Worm (Caenorhabditis elegans) whole organism, early embryonic: ENCODE data around the gene M03C11.6.

Source experiments
- B0310.2 ChIP-seq: sonication (generic microtip); optimal IDR thresholded peaks from 2 replicates; lab custom pipeline; 2016; ENCODE audit warnings: mild to moderate bottlenecking, missing genetic modification characterization, missing compliant biosample characterization
- F13C5.2 ChIP-seq: sonication (generic microtip); optimal IDR thresholded peaks from 2 replicates; lab custom pipeline; 2017; ENCODE audit warnings: mild to moderate bottlenecking, missing genetic modification characterization, inconsistent platforms, missing compliant biosample characterization
- aly-1 ChIP-seq: sonication (generic microtip); optimal IDR thresholded peaks from 2 replicates; lab custom pipeline; 2016; ENCODE audit warnings: missing genetic modification characterization, missing compliant biosample characterization
- ama-1 ChIP-seq: fragments of 150-350 bp; optimal IDR thresholded peaks from 2 replicates; lab custom pipeline; 2014
- ceh-13 ChIP-seq: fragments of 200-800 bp; sonication (Bioruptor generic); optimal IDR thresholded peaks from 2 replicates; lab custom pipeline; 2018; ENCODE audit warnings: mild to moderate bottlenecking, missing genetic modification characterization, missing compliant biosample characterization
- ceh-36 ChIP-seq: sonication (generic microtip); optimal IDR thresholded peaks from 2 replicates; lab custom pipeline; 2016; ENCODE audit warnings: missing genetic modification characterization, inconsistent platforms, missing compliant biosample characterization
- ets-7 ChIP-seq: sonication (generic microtip); optimal IDR thresholded peaks from 2 replicates; lab custom pipeline; 2016; ENCODE audit warnings: missing genotype, missing genetic modification characterization, missing compliant biosample characterization
- flt-1 ChIP-seq: fragments of 200-800 bp; sonication (Bioruptor generic); IDR thresholded peaks from 2 replicates; pipeline ENCODE4 v1.3.6; 2022; ENCODE audit warnings: missing genetic modification characterization, missing compliant biosample characterization
- hmbx-1 ChIP-seq: sonication (generic microtip); optimal IDR thresholded peaks from 2 replicates; lab custom pipeline; 2016; ENCODE audit warnings: mild to moderate bottlenecking, missing genetic modification characterization, missing compliant biosample characterization
- hmg-4 ChIP-seq: fragments of 200-800 bp; sonication (Bioruptor generic); optimal IDR thresholded peaks from 2 replicates; lab custom pipeline; 2018; ENCODE audit warnings: mild to moderate bottlenecking, missing genetic modification characterization, missing compliant biosample characterization
- hnd-1 ChIP-seq: sonication (generic microtip); optimal IDR thresholded peaks from 2 replicates; lab custom pipeline; 2016; ENCODE audit warnings: missing genetic modification characterization, missing compliant biosample characterization
- pes-1 ChIP-seq: fragments of 200-800 bp; sonication (Bioruptor generic); IDR thresholded peaks from 2 replicates; pipeline ENCODE4 v1.3.6; 2022; ENCODE audit warnings: missing genetic modification reagents, missing genetic modification characterization, missing compliant biosample characterization
- scrt-1 ChIP-seq: fragments of 200-800 bp; sonication (Bioruptor generic); IDR thresholded peaks from 2 replicates; pipeline ENCODE4 v1.3.6; 2022; ENCODE audit warnings: missing genetic modification characterization, missing compliant biosample characterization
- sea-1 ChIP-seq: fragments of 200-800 bp; sonication (Bioruptor generic); conservative IDR thresholded peaks from 2 replicates; pipeline ENCODE4 v1.3.6; 2022; ENCODE audit warnings: missing genetic modification characterization, missing compliant biosample characterization
- tbx-11 ChIP-seq: fragments of 200-800 bp; sonication (Bioruptor generic); IDR thresholded peaks from 2 replicates; pipeline ENCODE4 v1.3.6; 2022; ENCODE audit warnings: missing genetic modification characterization, missing compliant biosample characterization
- tbx-37 ChIP-seq: fragments of 200-800 bp; sonication (Bioruptor generic); conservative IDR thresholded peaks from 2 replicates; pipeline ENCODE4 v1.3.6; 2022; ENCODE audit warnings: missing genetic modification reagents, missing genetic modification characterization, missing compliant biosample characterization
- tra-4 ChIP-seq: sonication (generic microtip); optimal IDR thresholded peaks from 2 replicates; lab custom pipeline; 2017; ENCODE audit warnings: missing genetic modification characterization, missing compliant biosample characterization

Gene M03C11.6

ce11 chrIII:10398919-10399318, 24.9 kb downstream of the M03C11.6 start:
- TF ChIP-seq pes-1 (GFP tag; lab: Robert Waterston, UW) (no peak), ceh-36 (tag; lab: Kevin White, UChicago) (no peak), hmg-4 (GFP tag; lab: Kevin White, UChicago) (no peak)

ce11 chrIII:10396891-10397502, 26.8 kb downstream of the M03C11.6 start:
- no peak for TF ChIP-seq ceh-36 (tag; lab: Kevin White, UChicago)
- no peak for TF ChIP-seq hnd-1 (tag; lab: Kevin White, UChicago)
- no peak for TF ChIP-seq pes-1 (GFP tag; lab: Robert Waterston, UW)
- no peak for TF ChIP-seq hmg-4 (GFP tag; lab: Kevin White, UChicago)
- TF ChIP-seq aly-1: no peak
- no peak for TF ChIP-seq F13C5.2 (tag; lab: Kevin White, UChicago)
- TF ChIP-seq ceh-13 (GFP tag; lab: Kevin White, UChicago): no peak
- no peak for TF ChIP-seq ets-7
- no peak for TF ChIP-seq tbx-11 (GFP tag; lab: Robert Waterston, UW)
- no peak for TF ChIP-seq tbx-37 (GFP tag; lab: Robert Waterston, UW)
- no peak for TF ChIP-seq tra-4 (tag; lab: Kevin White, UChicago)
- no peak for TF ChIP-seq hmbx-1 (tag; lab: Kevin White, UChicago)
- no peak for TF ChIP-seq flt-1 (GFP tag; lab: Robert Waterston, UW)
- TF ChIP-seq sea-1 (GFP tag; lab: Robert Waterston, UW): no peak
- TF ChIP-seq B0310.2: no peak
- TF ChIP-seq ama-1 (lab: Kevin White, UChicago): no peak
- TF ChIP-seq scrt-1 (GFP tag; lab: Robert Waterston, UW): no peak

ce11 chrIII:10395990-10396389, 27.8 kb downstream of the M03C11.6 start, which contains the start of gene M03C11.1:
Gene M03C11.1, minus strand, starts transcription at chrIII:10396090.
- TF ChIP-seq flt-1 (GFP tag; lab: Robert Waterston, UW) (no peak), hmbx-1 (tag; lab: Kevin White, UChicago) (no peak), ceh-36 (tag; lab: Kevin White, UChicago) (no peak), aly-1 (no peak), hmg-4 (GFP tag; lab: Kevin White, UChicago) (no peak)

- TF ChIP-seq aly-1 (no peak), B0310.2 (no peak), scrt-1 (GFP tag; lab: Robert Waterston, UW) (no peak), flt-1 (GFP tag; lab: Robert Waterston, UW) (no peak), ama-1 (lab: Kevin White, UChicago) (no peak), ceh-13 (GFP tag; lab: Kevin White, UChicago) (no peak)
Observed at ce11 chrIII:10391628-10392027, 32.2 kb downstream of the M03C11.6 start, which contains the start of gene M03C11.9. Gene M03C11.9, minus strand, starts transcription at chrIII:10391728.

ce11 chrIII:10389608-10390007, 34.2 kb downstream of the M03C11.6 start:
- TF ChIP-seq hmg-4 (GFP tag; lab: Kevin White, UChicago) (no peak), tbx-11 (GFP tag; lab: Robert Waterston, UW) (no peak), hnd-1 (tag; lab: Kevin White, UChicago) (no peak)

- no peak for TF ChIP-seq ets-7
- no peak for TF ChIP-seq ceh-13 (GFP tag; lab: Kevin White, UChicago)
- TF ChIP-seq flt-1 (GFP tag; lab: Robert Waterston, UW): no peak
- no peak for TF ChIP-seq tbx-37 (GFP tag; lab: Robert Waterston, UW)
- TF ChIP-seq hmg-4 (GFP tag; lab: Kevin White, UChicago): no peak
- no peak for TF ChIP-seq pes-1 (GFP tag; lab: Robert Waterston, UW)
- TF ChIP-seq B0310.2: no peak
- no peak for TF ChIP-seq F13C5.2 (tag; lab: Kevin White, UChicago)
Observed at ce11 chrIII:10386476-10386875, 37.3 kb downstream of the M03C11.6 start, which contains the start of gene C38H2.3. Gene C38H2.3, minus strand, starts transcription at chrIII:10386576.

- TF ChIP-seq hmbx-1 (tag; lab: Kevin White, UChicago) (no peak), scrt-1 (GFP tag; lab: Robert Waterston, UW) (no peak), tra-4 (tag; lab: Kevin White, UChicago) (no peak), hnd-1 (tag; lab: Kevin White, UChicago) (no peak), flt-1 (GFP tag; lab: Robert Waterston, UW) (no peak), tbx-11 (GFP tag; lab: Robert Waterston, UW) (no peak), F13C5.2 (tag; lab: Kevin White, UChicago) (no peak), ama-1 (lab: Kevin White, UChicago) (no peak), pes-1 (GFP tag; lab: Robert Waterston, UW) (no peak), tbx-37 (GFP tag; lab: Robert Waterston, UW) (no peak), ceh-36 (tag; lab: Kevin White, UChicago) (no peak), ets-7 (no peak)
Observed at ce11 chrIII:10383804-10384203, 40.0 kb downstream of the M03C11.6 start.

- TF ChIP-seq pes-1 (GFP tag; lab: Robert Waterston, UW): no peak
- no peak for TF ChIP-seq tbx-11 (GFP tag; lab: Robert Waterston, UW)
- TF ChIP-seq hnd-1 (tag; lab: Kevin White, UChicago): no peak
- no peak for TF ChIP-seq B0310.2
- no peak for TF ChIP-seq F13C5.2 (tag; lab: Kevin White, UChicago)
Observed at ce11 chrIII:10381473-10381872, 42.3 kb downstream of the M03C11.6 start, which contains the start of gene C38H2.2. Gene C38H2.2, plus strand, starts transcription at chrIII:10381773.
